Fruit fly (Drosophila melanogaster): Measurements from ENCODE around the gene Grl65a.

Grl65a gene

DNA sequence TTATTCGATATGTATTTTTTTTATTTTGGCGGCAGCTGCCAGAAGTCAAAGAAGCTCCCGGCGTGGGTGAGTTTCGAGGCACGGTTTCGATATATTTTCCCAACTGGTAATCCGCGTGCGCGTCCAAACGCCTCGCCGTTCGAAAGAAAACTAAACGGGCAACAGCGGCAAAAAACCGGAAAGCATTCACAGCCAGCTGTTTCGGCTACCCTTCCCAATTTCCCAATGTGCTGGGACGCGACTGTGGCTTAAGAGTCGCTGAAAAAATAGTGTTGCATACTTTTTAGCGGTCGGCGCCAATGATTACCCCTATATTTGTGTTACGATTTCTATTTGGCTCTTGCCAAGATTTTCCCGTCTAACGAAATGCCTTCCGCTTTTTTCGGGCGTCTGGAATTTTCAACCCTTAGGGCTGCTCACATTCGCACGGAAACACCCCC is 35.8 kb upstream of the Grl65a start, which contains the start of gene SP1173 (continued):
- no peak for TF ChIP-seq CG2120 (GFP tag; optimal IDR thresholded peaks at IDR 0.05)
- TF ChIP-seq tna (GFP tag; IDR thresholded peaks at IDR 0.05; ENCODE audit: partially characterized antibody): peak; percentile 61
- TF ChIP-seq B-H1 (GFP tag; IDR thresholded peaks at IDR 0.05): no peak; the same call in 2 of the 3 replicates
- TF ChIP-seq CG17612 (GFP tag; IDR thresholded peaks at IDR 0.05): peak; percentile 31; the same call in 1 of the 2 replicates
- TF ChIP-seq psq (GFP tag; optimal IDR thresholded peaks at IDR 0.05): no peak
- TF ChIP-seq CG14014 (GFP tag; IDR thresholded peaks at IDR 0.05): no peak; the same call in 1 of the 2 replicates
- TF ChIP-seq Neu2 (GFP tag; optimal IDR thresholded peaks at IDR 0.05; ENCODE audit: borderline replicate concordance): no peak
- TF ChIP-seq Scr (GFP tag; IDR thresholded peaks at IDR 0.05; ENCODE audit: partially characterized antibody): peak; percentile 50
- TF ChIP-seq bbx (GFP tag; IDR thresholded peaks at IDR 0.05; ENCODE audit: partially characterized antibody): peak; percentile 73; the same call in 1 of the 2 replicates
- TF ChIP-seq NFAT (GFP tag; IDR thresholded peaks at IDR 0.05): peak; percentile 64
- no peak for TF ChIP-seq CG4730 (GFP tag; IDR thresholded peaks at IDR 0.05)
- peak; percentile 65 for TF ChIP-seq caup (GFP tag; optimal IDR thresholded peaks at IDR 0.05; ENCODE audit: severe bottlenecking)
- TF ChIP-seq CG2116 (GFP tag; optimal IDR thresholded peaks at IDR 0.05): peak; percentile 3
- peak; percentile 40; the same call in 1 of the 3 replicates for TF ChIP-seq CG6175 (GFP tag; IDR thresholded peaks at IDR 0.05)
- peak; percentile 35 for TF ChIP-seq Fer3 (tag; optimal IDR thresholded peaks at IDR 0.05)
- peak; percentile 50; the same call in 1 of the 3 replicates for TF ChIP-seq tgo (GFP tag; IDR thresholded peaks at IDR 0.05)
- no peak for TF ChIP-seq CG10565 (GFP tag; optimal IDR thresholded peaks at IDR 0.05)
- no peak for TF ChIP-seq Elba2 (GFP tag; optimal IDR thresholded peaks at IDR 0.05)
- no peak for TF ChIP-seq Aef1 (GFP tag; IDR thresholded peaks at IDR 0.05)
- TF ChIP-seq bab2 (GFP tag; optimal IDR thresholded peaks at IDR 0.05): no peak
- no peak for TF ChIP-seq CG7357 (GFP tag; IDR thresholded peaks at IDR 0.05)
- TF ChIP-seq abd-A (tag; optimal IDR thresholded peaks at IDR 0.05): peak; percentile 72
- TF ChIP-seq dan (GFP tag; IDR thresholded peaks at IDR 0.05): no peak
- TF ChIP-seq Dref (GFP tag; IDR thresholded peaks at IDR 0.05): no peak
- peak; percentile 48 for TF ChIP-seq Dek (tag; optimal IDR thresholded peaks at IDR 0.05)
- no peak for TF ChIP-seq Usf (GFP tag; optimal IDR thresholded peaks at IDR 0.05)
- TF ChIP-seq klu (GFP tag; IDR thresholded peaks at IDR 0.05): peak; percentile 72
- no peak for TF ChIP-seq h (optimal IDR thresholded peaks at IDR 0.05)
- TF ChIP-seq Ets65A (GFP tag): no peak
- no peak for TF ChIP-seq CG11093 (GFP tag; IDR thresholded peaks at IDR 0.05)
- TF ChIP-seq CTCF (GFP tag; optimal IDR thresholded peaks at IDR 0.05): peak; percentile 68
- TF ChIP-seq run (tag; optimal IDR thresholded peaks at IDR 0.05): peak; percentile 36
- no peak for TF ChIP-seq CG16779 (GFP tag; IDR thresholded peaks at IDR 0.05)
- TF ChIP-seq D19B (GFP tag; optimal IDR thresholded peaks at IDR 0.05): no peak
- peak; percentile 7 for TF ChIP-seq CG18619 (GFP tag; optimal IDR thresholded peaks at IDR 0.05)
- peak; percentile 66; the same call in 1 of the 3 replicates for TF ChIP-seq CG6791 (GFP tag; IDR thresholded peaks at IDR 0.05; ENCODE audit: partially characterized antibody)
- no peak for TF ChIP-seq CG3281 (GFP tag; optimal IDR thresholded peaks at IDR 0.05)
- TF ChIP-seq zen2 (GFP tag; IDR thresholded peaks at IDR 0.05; ENCODE audit: partially characterized antibody): peak; percentile 61; the same call in 2 of the 3 replicates
- no peak for TF ChIP-seq Doc3 (GFP tag; IDR thresholded peaks at IDR 0.05; ENCODE audit: partially characterized antibody)
- TF ChIP-seq Deaf1 (tag; optimal IDR thresholded peaks at IDR 0.05): peak; percentile 61
- TF ChIP-seq CG10147 (GFP tag; optimal IDR thresholded peaks at IDR 0.05): peak; percentile 23
- TF ChIP-seq CG13624 (GFP tag; optimal IDR thresholded peaks at IDR 0.05): peak; percentile 50
- no peak for TF ChIP-seq Hr39 (optimal IDR thresholded peaks at IDR 0.05)
- peak; percentile 54 for TF ChIP-seq E2f2 (GFP tag; IDR thresholded peaks at IDR 0.05)
- TF ChIP-seq CG7271 (tag; optimal IDR thresholded peaks at IDR 0.05): peak; percentile 40
- TF ChIP-seq CG12155 (GFP tag; optimal IDR thresholded peaks at IDR 0.05): no peak
